Fruit fly (Drosophila melanogaster): ENCODE measurements around the gene Tom20.

- no peak for TF ChIP-seq CTCF (optimal IDR thresholded peaks at IDR 0.05)
- TF ChIP-seq CG8478 (optimal IDR thresholded peaks at IDR 0.05) = no peak
Measured at dm6 chr3L:19978088-19978487, 22.4 kb upstream of the Tom20 start.
